Worm (Caenorhabditis elegans) whole organism, mixed stage, embryonic: ENCODE results near the gene ZK121.2.

Source experiments
- bed-3 ChIP-seq: fragments of 200-800 bp; sonication (Bioruptor generic); optimal IDR thresholded peaks from 3 replicates; lab custom pipeline; 2018; ENCODE audit warnings: mild to moderate bottlenecking, missing genetic modification characterization, moderate library complexity, missing compliant biosample characterization
- ceh-43 ChIP-seq: fragments of 200-800 bp; sonication (Bioruptor generic); optimal IDR thresholded peaks from 2 replicates; lab custom pipeline; 2018; ENCODE audit warnings: mild to moderate bottlenecking, missing genetic modification characterization, moderate library complexity, missing compliant biosample characterization
- ham-2 ChIP-seq: fragments of 200-800 bp; sonication (Bioruptor generic); optimal IDR thresholded peaks from 2 replicates; lab custom pipeline; 2018; ENCODE audit warnings: mild to moderate bottlenecking, missing genetic modification characterization, missing compliant biosample characterization
- nhr-12 ChIP-seq: fragments of 150-350 bp; optimal IDR thresholded peaks from 2 replicates; lab custom pipeline; 2014; ENCODE audit warnings: missing biosample characterization, missing genetic modification characterization
- pha-4 ChIP-seq: fragments of 150-350 bp; optimal IDR thresholded peaks from 2 replicates; lab custom pipeline; 2018; ENCODE audit warnings: missing biosample characterization, missing genetic modification reagents, missing genetic modification characterization
- snpc-4 ChIP-seq: fragments of 150-350 bp; optimal IDR thresholded peaks from 2 replicates; lab custom pipeline; 2014; ENCODE audit warnings: missing biosample characterization, missing genetic modification characterization
- unc-62 ChIP-seq: fragments of 150-350 bp; optimal IDR thresholded peaks from 2 replicates; lab custom pipeline; 2014; ENCODE audit warnings: missing biosample characterization, missing genetic modification reagents, missing genetic modification characterization
- ztf-11 ChIP-seq: fragments of 150-350 bp; optimal IDR thresholded peaks from 2 replicates; lab custom pipeline; 2014; ENCODE audit warnings: missing biosample characterization, missing genetic modification characterization

ce11 chrIII:5388113-5388512 is 46.6 kb downstream of the ZK121.2 start:
- no peak for TF ChIP-seq nhr-12
- TF ChIP-seq unc-62 (GFP tag; lab: Kevin White, UChicago): no peak
- no peak for TF ChIP-seq ham-2 (GFP tag; lab: Kevin White, UChicago)
- no peak for TF ChIP-seq snpc-4 (tag; lab: Kevin White, UChicago)
- TF ChIP-seq pha-4: no peak
- no peak for TF ChIP-seq ceh-43 (GFP tag; lab: Kevin White, UChicago)
- no peak for TF ChIP-seq ztf-11 (tag; lab: Kevin White, UChicago)
- no peak for TF ChIP-seq bed-3
